Fruit fly (Drosophila melanogaster) whole organism, embryonic: ENCODE results near the gene CG4914.

ENCODE experiments used
- Ada2b ChIP-seq: fragments of 200-800 bp; sonication (Bioruptor generic); IDR thresholded peaks from 2 replicates; pipeline ENCODE4 v1.3.6; 2022; ENCODE audit warnings: missing biosample characterization, missing genetic modification characterization
- Atf6 ChIP-seq: fragments of 200-800 bp; sonication (Bioruptor generic); IDR thresholded peaks from 2 replicates; pipeline ENCODE4 v1.3.6; 2022; ENCODE audit warnings: missing biosample characterization, missing genetic modification characterization
- B-H1 ChIP-seq: fragments of 200-800 bp; sonication (Bioruptor generic); IDR thresholded peaks from 3 replicates; pipeline ENCODE4 v1.3.6; 2022; ENCODE audit warnings: missing biosample characterization, missing genetic modification characterization
- BEAF-32 ChIP-seq: fragments of 200-800 bp; sonication (Bioruptor generic); optimal IDR thresholded peaks from 3 replicates; lab custom pipeline; 2017; ENCODE audit warnings: missing biosample characterization, missing genetic modification characterization, mild to moderate bottlenecking, moderate library complexity, missing genetic modification reagents
- CG10274 ChIP-seq: fragments of 200-800 bp; sonication (Bioruptor generic); optimal IDR thresholded peaks from 3 replicates; lab custom pipeline; 2017; ENCODE audit warnings: missing biosample characterization, mild to moderate bottlenecking, missing genetic modification characterization
- CG10979 ChIP-seq: fragments of 200-800 bp; sonication (Bioruptor generic); optimal IDR thresholded peaks from 2 replicates; lab custom pipeline; 2018; ENCODE audit warnings: missing biosample characterization, mild to moderate bottlenecking, missing genetic modification characterization, moderate library complexity
- CG11504 ChIP-seq: fragments of 200-800 bp; sonication (Bioruptor generic); optimal IDR thresholded peaks from 3 replicates; lab custom pipeline; 2019; ENCODE audit warnings: missing biosample characterization, mild to moderate bottlenecking, missing genetic modification characterization, moderate library complexity
- CG11695 ChIP-seq: fragments of 200-800 bp; sonication (Bioruptor generic); IDR thresholded peaks from 3 replicates; pipeline ENCODE4 v1.3.6; 2022; ENCODE audit warnings: missing biosample characterization, missing genetic modification characterization
- CG12071 ChIP-seq: fragments of 200-800 bp; sonication (Bioruptor generic); optimal IDR thresholded peaks from 3 replicates; lab custom pipeline; 2018; ENCODE audit warnings: missing biosample characterization, mild to moderate bottlenecking, missing genetic modification characterization
- CG12219 ChIP-seq: fragments of 200-800 bp; sonication (Bioruptor generic); optimal IDR thresholded peaks from 3 replicates; lab custom pipeline; 2018; ENCODE audit warnings: missing biosample characterization, mild to moderate bottlenecking, missing genetic modification characterization
- CG16863 ChIP-seq: fragments of 200-800 bp; sonication (Bioruptor generic); optimal IDR thresholded peaks from 3 replicates; lab custom pipeline; 2016; ENCODE audit warnings: missing biosample characterization, missing genetic modification characterization
- CG1832 ChIP-seq: fragments of 200-800 bp; sonication (Bioruptor generic); optimal IDR thresholded peaks from 2 replicates; lab custom pipeline; 2017; ENCODE audit warnings: missing biosample characterization, mild to moderate bottlenecking, missing genetic modification characterization, inconsistent platforms
- CG18764 ChIP-seq: fragments of 200-800 bp; sonication (Bioruptor generic); optimal IDR thresholded peaks from 3 replicates; lab custom pipeline; 2016; ENCODE audit warnings: missing biosample characterization, missing genetic modification characterization
- CG2202 ChIP-seq: fragments of 200-800 bp; sonication (Bioruptor generic); optimal IDR thresholded peaks from 2 replicates; lab custom pipeline; 2018; ENCODE audit warnings: missing biosample characterization, mild to moderate bottlenecking, missing genetic modification characterization
- CG2712 ChIP-seq: fragments of 200-800 bp; optimal IDR thresholded peaks from 3 replicates; lab custom pipeline; 2019; ENCODE audit warnings: missing biosample characterization, mild to moderate bottlenecking, missing genetic modification characterization, moderate library complexity
- CG30020 ChIP-seq: fragments of 200-800 bp; optimal IDR thresholded peaks from 2 replicates; lab custom pipeline; 2019; ENCODE audit warnings: missing biosample characterization, mild to moderate bottlenecking, missing genetic modification characterization, moderate library complexity
- Dad ChIP-seq: fragments of 200-800 bp; sonication (Bioruptor generic); optimal IDR thresholded peaks from 3 replicates; lab custom pipeline; 2016; ENCODE audit warnings: missing biosample characterization, missing genetic modification characterization
- Dbx ChIP-seq: fragments of 200-800 bp; sonication (Bioruptor generic); IDR thresholded peaks from 3 replicates; pipeline ENCODE4 v1.3.6; 2022; ENCODE audit warnings: missing biosample characterization, missing genetic modification characterization
- Dip2 ChIP-seq: fragments of 200-800 bp; sonication (Bioruptor generic); IDR thresholded peaks from 2 replicates; pipeline ENCODE4 v1.3.6; 2022; ENCODE audit warnings: missing biosample characterization, missing genetic modification characterization
- Doc2 ChIP-seq: fragments of 200-800 bp; sonication (Bioruptor generic); IDR thresholded peaks from 2 replicates; pipeline ENCODE4 v1.3.6; 2022; ENCODE audit warnings: missing biosample characterization, missing genetic modification characterization
- Dref ChIP-seq: fragments of 200-800 bp; sonication (Bioruptor generic); IDR thresholded peaks from 2 replicates; pipeline ENCODE4 v1.3.6; 2022; ENCODE audit warnings: missing biosample characterization, missing genetic modification characterization
- Eip74EF ChIP-seq, 2 experiments: fragments of 200-800 bp in 1 of 2; fragments of >200 bp in 1 of 2; sonication (Bioruptor generic) in 1 of 2; optimal IDR thresholded peaks; 2 replicates each; lab custom pipeline; 2017 to 2019; ENCODE audit warnings: missing biosample characterization in 2 of 2, missing genetic modification characterization in 2 of 2, mild to moderate bottlenecking in 1 of 2, moderate library complexity in 1 of 2
- Ets65A ChIP-seq: fragments of 200-800 bp; sonication (Bioruptor generic); peaks from one replicate; lab custom pipeline; 2016; ENCODE audit warnings: missing biosample characterization, missing genetic modification characterization
- H15 ChIP-seq: fragments of 200-800 bp; sonication (Bioruptor generic); IDR thresholded peaks from 3 replicates; pipeline ENCODE4 v1.3.6; 2022; ENCODE audit warnings: missing biosample characterization, missing genetic modification characterization
- H2.0 ChIP-seq: fragments of 200-800 bp; sonication (Bioruptor generic); IDR thresholded peaks from 2 replicates; pipeline ENCODE4 v1.3.6; 2022; ENCODE audit warnings: missing biosample characterization, missing genetic modification characterization
- Max ChIP-seq: fragments of 200-800 bp; sonication (Bioruptor generic); optimal IDR thresholded peaks from 2 replicates; lab custom pipeline; 2016; ENCODE audit warnings: missing biosample characterization, mild to moderate bottlenecking, missing genetic modification characterization
- Med ChIP-seq: fragments of 200-800 bp; sonication (Bioruptor generic); peaks from one replicate; lab custom pipeline; 2016; ENCODE audit warnings: missing biosample characterization, missing genetic modification characterization, mild to moderate bottlenecking, inconsistent platforms, moderate library complexity
- NFAT ChIP-seq: fragments of 200-800 bp; sonication (Bioruptor generic); IDR thresholded peaks from 2 replicates; pipeline ENCODE4 v1.3.6; 2022; ENCODE audit warnings: missing biosample characterization, missing genetic modification characterization
- Nf-YB ChIP-seq: fragments of 200-800 bp; sonication (Bioruptor generic); optimal IDR thresholded peaks from 3 replicates; lab custom pipeline; 2019; ENCODE audit warnings: missing biosample characterization, mild to moderate bottlenecking, missing genetic modification characterization, moderate library complexity
- bab2 ChIP-seq: fragments of 200-800 bp; sonication (Bioruptor generic); optimal IDR thresholded peaks from 2 replicates; lab custom pipeline; 2016; ENCODE audit warnings: missing biosample characterization, missing genetic modification characterization
- cad ChIP-seq: fragments of >200 bp; optimal IDR thresholded peaks from 2 replicates; lab custom pipeline; 2017; ENCODE audit warnings: missing biosample characterization, missing genetic modification characterization
- chn ChIP-seq: fragments of 200-800 bp; sonication (Bioruptor generic); optimal IDR thresholded peaks from 2 replicates; lab custom pipeline; 2016; ENCODE audit warnings: missing biosample characterization, missing genetic modification characterization
- dm ChIP-seq: fragments of 200-800 bp; sonication (Bioruptor generic); optimal IDR thresholded peaks from 3 replicates; lab custom pipeline; 2016; ENCODE audit warnings: missing biosample characterization, missing genetic modification characterization
- dysf ChIP-seq: fragments of 200-800 bp; sonication (Bioruptor generic); IDR thresholded peaks from 3 replicates; pipeline ENCODE4 v1.3.6; 2022; ENCODE audit warnings: missing biosample characterization, missing genetic modification characterization
- fd96Cb ChIP-seq: fragments of 200-800 bp; sonication (Bioruptor generic); optimal IDR thresholded peaks from 2 replicates; lab custom pipeline; 2018; ENCODE audit warnings: missing biosample characterization, mild to moderate bottlenecking, missing genetic modification characterization, moderate library complexity
- gcm ChIP-seq: fragments of 200-800 bp; sonication (Bioruptor generic); optimal IDR thresholded peaks from 2 replicates; lab custom pipeline; 2019; ENCODE audit warnings: missing biosample characterization, mild to moderate bottlenecking, missing genetic modification characterization, moderate library complexity
- gcm2 ChIP-seq: fragments of 200-800 bp; sonication (Bioruptor generic); optimal IDR thresholded peaks from 2 replicates; lab custom pipeline; 2016; ENCODE audit warnings: missing biosample characterization, missing genetic modification characterization
- gro ChIP-seq: fragments of 200-800 bp; sonication (Bioruptor generic); optimal IDR thresholded peaks from 2 replicates; lab custom pipeline; 2016; ENCODE audit warnings: missing biosample characterization, missing genetic modification characterization
- hkb ChIP-seq, 2 experiments: fragments of 200-800 bp in 1 of 2; fragments of >200 bp in 1 of 2; sonication (Bioruptor generic) in 1 of 2; IDR thresholded peaks in 1 of 2; optimal IDR thresholded peaks in 1 of 2; 2 replicates each; pipeline versions ENCODE4 v1.3.6 to Lab custom; 2017 to 2022; ENCODE audit warnings: missing biosample characterization in 1 of 2, missing genetic modification characterization in 1 of 2
- kay ChIP-seq: fragments of 200-800 bp; sonication (Bioruptor generic); optimal IDR thresholded peaks from 2 replicates; lab custom pipeline; 2016; ENCODE audit warnings: missing biosample characterization, missing genetic modification characterization
- klu ChIP-seq: fragments of 200-800 bp; sonication (Bioruptor generic); IDR thresholded peaks from 2 replicates; pipeline ENCODE4 v1.3.6; 2022; ENCODE audit warnings: missing biosample characterization, missing genetic modification characterization
- lbe ChIP-seq: fragments of 200-800 bp; sonication (Bioruptor generic); optimal IDR thresholded peaks from 2 replicates; lab custom pipeline; 2016; ENCODE audit warnings: missing biosample characterization, mild to moderate bottlenecking, missing genetic modification characterization
- mam ChIP-seq: fragments of 200-800 bp; sonication (Bioruptor generic); optimal IDR thresholded peaks from 3 replicates; lab custom pipeline; 2016; ENCODE audit warnings: missing biosample characterization, missing genetic modification characterization
- nmo ChIP-seq: fragments of 200-800 bp; sonication (Bioruptor generic); optimal IDR thresholded peaks from 2 replicates; lab custom pipeline; 2018; ENCODE audit warnings: missing biosample characterization, mild to moderate bottlenecking, missing genetic modification characterization, moderate library complexity
- onecut ChIP-seq: fragments of 200-800 bp; sonication (Bioruptor generic); IDR thresholded peaks from 2 replicates; pipeline ENCODE4 v1.3.6; 2022; ENCODE audit warnings: missing biosample characterization, missing genetic modification characterization
- pho ChIP-seq: fragments of 200-800 bp; sonication (Bioruptor generic); optimal IDR thresholded peaks from 2 replicates; lab custom pipeline; 2016; ENCODE audit warnings: missing biosample characterization, missing genetic modification characterization
- sd ChIP-seq: fragments of 200-800 bp; sonication (Bioruptor generic); optimal IDR thresholded peaks from 3 replicates; lab custom pipeline; 2018; ENCODE audit warnings: missing biosample characterization, mild to moderate bottlenecking, missing genetic modification characterization, moderate library complexity
- unpg ChIP-seq: fragments of 200-800 bp; sonication (Bioruptor generic); optimal IDR thresholded peaks from 3 replicates; lab custom pipeline; 2018; ENCODE audit warnings: missing biosample characterization, mild to moderate bottlenecking, missing genetic modification characterization, moderate library complexity
- vnd ChIP-seq: fragments of 200-800 bp; sonication (Bioruptor generic); IDR thresholded peaks from 3 replicates; pipeline ENCODE4 v1.3.6; 2022; ENCODE audit warnings: missing biosample characterization, missing genetic modification characterization; ENCODE audit not compliant: partially characterized antibody
- z ChIP-seq: fragments of 200-800 bp; sonication (Bioruptor generic); IDR thresholded peaks from 3 replicates; pipeline ENCODE4 v1.3.6; 2022; ENCODE audit warnings: missing biosample characterization, missing genetic modification characterization

Gene CG4914

DNA sequence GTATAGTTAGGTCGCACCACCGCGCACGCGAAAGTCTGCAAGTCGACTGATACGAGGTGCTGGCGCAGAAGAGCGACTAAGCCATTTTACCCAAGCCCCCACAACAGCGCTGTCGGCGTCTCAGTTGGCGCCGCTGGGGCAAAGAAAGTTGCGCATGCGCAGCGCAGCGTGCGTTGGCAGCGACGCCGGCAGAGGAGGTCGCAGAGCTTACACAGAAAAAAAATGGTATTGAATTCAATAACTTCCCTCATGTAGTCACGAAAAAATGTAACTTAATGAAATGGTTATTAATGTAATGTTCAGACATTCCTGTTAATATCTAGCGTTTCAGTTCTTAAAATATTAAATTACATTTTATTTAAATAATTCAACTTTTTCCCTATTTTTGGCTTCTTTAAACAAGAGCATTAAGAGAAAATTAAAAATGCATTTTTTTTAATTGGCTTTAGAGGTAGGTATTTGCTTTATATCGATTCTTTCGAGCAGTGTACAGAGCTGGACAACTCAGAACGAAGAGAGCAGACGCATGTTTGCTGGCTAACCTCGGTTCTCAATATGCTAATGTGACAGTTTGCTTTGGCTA lies at the start of gene CG4914:
Gene CG4914, minus strand, starts transcription at position 51 of the 583 bp plus-strand sequence.
- TF ChIP-seq Dbx (GFP tag; lab: Robert Waterston, UW) (no peak), CG11695 (GFP tag; lab: Robert Waterston, UW) (peak; percentile 66), hkb (optimal IDR thresholded peaks at IDR 0.05; lab: Kevin White, UChicago) (no peak), hkb (GFP tag; IDR thresholded peaks at IDR 0.05; lab: Robert Waterston, UW) (peak; percentile 62), bab2 (GFP tag; lab: Kevin White, UChicago) (no peak), klu (GFP tag; lab: Robert Waterston, UW) (0 out of 2 replicates have a peak, but pooled peaks have one; percentile 52), Doc2 (GFP tag; lab: Robert Waterston, UW) (no peak), pho (GFP tag; lab: Kevin White, UChicago) (no peak), CG30020 (tag; lab: Kevin White, UChicago) (peak; percentile 61), CG16863 (GFP tag; lab: Kevin White, UChicago) (peak; percentile 8), dysf (GFP tag; lab: Robert Waterston, UW) (peak; percentile 66), onecut (peak; percentile 52; the same call in 1 of the 2 replicates), unpg (GFP tag; lab: Kevin White, UChicago) (peak; percentile 84), lbe (GFP tag; lab: Kevin White, UChicago) (no peak), Max (GFP tag; lab: Kevin White, UChicago) (peak; percentile 47), nmo (GFP tag; lab: Kevin White, UChicago) (peak; percentile 93), gcm2 (GFP tag; lab: Kevin White, UChicago) (peak; percentile 22), Atf6 (GFP tag; lab: Robert Waterston, UW) (peak; percentile 35; the same call in 1 of the 2 replicates), H2.0 (GFP tag; lab: Robert Waterston, UW) (peak; percentile 60; the same call in 1 of the 2 replicates), CG2712 (tag; lab: Kevin White, UChicago) (peak; percentile 95), chn (GFP tag; lab: Kevin White, UChicago) (peak; percentile 14), BEAF-32 (no peak), CG10979 (tag; lab: Kevin White, UChicago) (peak; percentile 95), Dip2 (GFP tag; lab: Robert Waterston, UW) (no peak), dm (GFP tag; lab: Kevin White, UChicago) (no peak), vnd (GFP tag; lab: Robert Waterston, UW) (no peak), CG10274 (peak; percentile 36), gro (GFP tag; lab: Kevin White, UChicago) (no peak), sd (tag; lab: Kevin White, UChicago) (peak; percentile 41), Ada2b (GFP tag; lab: Robert Waterston, UW) (peak; percentile 46), CG11504 (tag; lab: Kevin White, UChicago) (peak; percentile 85), H15 (GFP tag; lab: Robert Waterston, UW) (0 out of 3 replicates have a peak, but pooled peaks have one; percentile 50), CG12219 (GFP tag; lab: Kevin White, UChicago) (peak; percentile 41), CG18764 (GFP tag; lab: Kevin White, UChicago) (peak; percentile 37), kay (GFP tag; lab: Kevin White, UChicago) (peak; percentile 26), z (GFP tag; lab: Robert Waterston, UW) (0 out of 3 replicates have a peak, but pooled peaks have one; percentile 32), Dref (no peak), CG1832 (GFP tag; lab: Kevin White, UChicago) (no peak), Dad (GFP tag; lab: Kevin White, UChicago) (no peak), CG2202 (tag; lab: Kevin White, UChicago) (peak; percentile 86), Nf-YB (peak; percentile 70), NFAT (no peak), cad (GFP tag; lab: Kevin White, UChicago) (no peak), B-H1 (GFP tag; lab: Robert Waterston, UW) (peak; percentile 20; the same call in 1 of the 3 replicates), CG12071 (GFP tag; lab: Kevin White, UChicago) (no peak), Med (GFP tag; lab: Kevin White, UChicago) (peak; percentile 13), mam (peak; percentile 7), fd96Cb (tag; lab: Kevin White, UChicago) (peak; percentile 74), Eip74EF (GFP tag; optimal IDR thresholded peaks at IDR 0.05; lab: Kevin White, UChicago) (peak in 1 of 2 experiments; percentile 83), gcm (peak; percentile 76), Ets65A (GFP tag; lab: Kevin White, UChicago) (no peak)
